Fruit fly (Drosophila melanogaster) whole organism, prepupa: ENCODE measurements around the gene CG5966.

ENCODE experiments used
- CG10631 ChIP-seq: fragments of 200-800 bp; sonication (Bioruptor generic); optimal IDR thresholded peaks from 2 replicates; lab custom pipeline; 2016; ENCODE audit warnings: missing biosample characterization, missing genetic modification characterization
- CG10669 ChIP-seq: fragments of 200-800 bp; sonication (Bioruptor generic); optimal IDR thresholded peaks from 3 replicates; lab custom pipeline; 2018; ENCODE audit warnings: missing biosample characterization, mild to moderate bottlenecking, missing genetic modification characterization, moderate library complexity
- CG11294 ChIP-seq: fragments of 200-800 bp; sonication (Bioruptor generic); IDR thresholded peaks from 2 replicates; pipeline ENCODE4 v1.3.6; 2022; ENCODE audit warnings: missing biosample characterization, missing genetic modification characterization
- CG15336 ChIP-seq: fragments of 200-800 bp; sonication (Bioruptor generic); IDR thresholded peaks from 2 replicates; pipeline ENCODE4 v1.3.6; 2022; ENCODE audit warnings: missing biosample characterization, missing genetic modification characterization
- CG1621 ChIP-seq: fragments of 200-800 bp; sonication (Bioruptor generic); optimal IDR thresholded peaks from 3 replicates; lab custom pipeline; 2018; ENCODE audit warnings: missing biosample characterization, mild to moderate bottlenecking, missing genetic modification characterization
- CG3032 ChIP-seq: fragments of 200-800 bp; optimal IDR thresholded peaks from 2 replicates; lab custom pipeline; 2019; ENCODE audit warnings: missing biosample characterization, mild to moderate bottlenecking, missing genetic modification characterization, moderate library complexity
- CG31627 ChIP-seq: fragments of 200-800 bp; sonication (Bioruptor generic); optimal IDR thresholded peaks from 3 replicates; lab custom pipeline; 2016; ENCODE audit warnings: missing biosample characterization, missing genetic modification characterization
- CG34406 ChIP-seq: fragments of 200-800 bp; sonication (Bioruptor generic); optimal IDR thresholded peaks from 3 replicates; lab custom pipeline; 2016; ENCODE audit warnings: missing biosample characterization, missing genetic modification characterization
- CG4318 ChIP-seq: fragments of 200-800 bp; sonication (Bioruptor generic); optimal IDR thresholded peaks from 3 replicates; lab custom pipeline; 2017; ENCODE audit warnings: missing biosample characterization, mild to moderate bottlenecking, missing genetic modification characterization
- CG6163 ChIP-seq: fragments of 200-800 bp; sonication (Bioruptor generic); IDR thresholded peaks from 3 replicates; pipeline ENCODE4 v1.3.6; 2022; ENCODE audit warnings: missing biosample characterization, missing genetic modification characterization
- CG6792 ChIP-seq: fragments of 200-800 bp; sonication (Bioruptor generic); optimal IDR thresholded peaks from 3 replicates; lab custom pipeline; 2016; ENCODE audit warnings: missing biosample characterization, missing genetic modification characterization
- CG7368 ChIP-seq: fragments of 200-800 bp; sonication (Bioruptor generic); optimal IDR thresholded peaks from 3 replicates; lab custom pipeline; 2016; ENCODE audit warnings: missing biosample characterization, missing genetic modification characterization
- CG8119 ChIP-seq: fragments of 200-800 bp; sonication (Bioruptor generic); IDR thresholded peaks from 3 replicates; pipeline ENCODE4 v1.3.6; 2022; ENCODE audit warnings: missing biosample characterization, missing genetic modification characterization
- CG8319 ChIP-seq: fragments of 200-800 bp; sonication (Bioruptor generic); optimal IDR thresholded peaks from 3 replicates; lab custom pipeline; 2016; ENCODE audit warnings: missing biosample characterization, missing genetic modification characterization
- CG8632 ChIP-seq: fragments of 200-800 bp; sonication (Bioruptor generic); optimal IDR thresholded peaks from 3 replicates; lab custom pipeline; 2016; ENCODE audit warnings: missing biosample characterization, missing genetic modification characterization
- CG9139 ChIP-seq: fragments of 200-800 bp; sonication (Bioruptor generic); optimal IDR thresholded peaks from 3 replicates; lab custom pipeline; 2017; ENCODE audit warnings: missing biosample characterization, mild to moderate bottlenecking, missing genetic modification characterization
- Eip78C ChIP-seq: fragments of 200-800 bp; sonication (Bioruptor generic); peaks from one replicate; lab custom pipeline; 2016; ENCODE audit warnings: missing biosample characterization, missing genetic modification characterization
- Eip93F ChIP-seq: fragments of 200-800 bp; sonication (Bioruptor generic); optimal IDR thresholded peaks from 2 replicates; lab custom pipeline; 2016; ENCODE audit warnings: missing biosample characterization, mild to moderate bottlenecking, missing genetic modification characterization
- Ets21C ChIP-seq: fragments of 200-800 bp; sonication (Bioruptor generic); optimal IDR thresholded peaks from 3 replicates; lab custom pipeline; 2016; ENCODE audit warnings: missing biosample characterization, missing genetic modification characterization
- Ets96B ChIP-seq: fragments of 200-800 bp; optimal IDR thresholded peaks from 2 replicates; lab custom pipeline; 2019; ENCODE audit warnings: missing biosample characterization, mild to moderate bottlenecking, missing genetic modification characterization, moderate library complexity
- Gug ChIP-seq: fragments of 200-800 bp; sonication (Bioruptor generic); IDR thresholded peaks from 2 replicates; pipeline ENCODE4 v1.3.6; 2022; ENCODE audit warnings: missing biosample characterization, missing genetic modification characterization
- Hr39 ChIP-seq: fragments of 200-800 bp; sonication (Bioruptor generic); optimal IDR thresholded peaks from 2 replicates; lab custom pipeline; 2016; ENCODE audit warnings: missing biosample characterization, missing genetic modification characterization
- Hr4 ChIP-seq: fragments of 200-800 bp; sonication (Bioruptor generic); optimal IDR thresholded peaks from 3 replicates; lab custom pipeline; 2016; ENCODE audit warnings: missing biosample characterization, missing genetic modification characterization
- Lpt ChIP-seq: fragments of 200-800 bp; sonication (Bioruptor generic); optimal IDR thresholded peaks from 3 replicates; lab custom pipeline; 2016; ENCODE audit warnings: missing biosample characterization, missing genetic modification characterization
- OdsH ChIP-seq: fragments of 200-800 bp; sonication (Bioruptor generic); optimal IDR thresholded peaks from 3 replicates; lab custom pipeline; 2016; ENCODE audit warnings: missing biosample characterization, missing genetic modification characterization
- Smox ChIP-seq: fragments of 200-800 bp; sonication (Bioruptor generic); optimal IDR thresholded peaks from 3 replicates; lab custom pipeline; 2016; ENCODE audit warnings: missing biosample characterization, missing genetic modification characterization
- Sox102F ChIP-seq: fragments of 200-800 bp; sonication (Bioruptor generic); optimal IDR thresholded peaks from 2 replicates; lab custom pipeline; 2016; ENCODE audit warnings: missing biosample characterization, mild to moderate bottlenecking, missing genetic modification characterization
- Sox14 ChIP-seq: fragments of 200-800 bp; sonication (Bioruptor generic); optimal IDR thresholded peaks from 3 replicates; lab custom pipeline; 2016; ENCODE audit warnings: missing biosample characterization, missing genetic modification characterization
- Sox15 ChIP-seq: fragments of 200-800 bp; sonication (Bioruptor generic); optimal IDR thresholded peaks from 3 replicates; lab custom pipeline; 2016; ENCODE audit warnings: missing biosample characterization, missing genetic modification characterization
- achi ChIP-seq: fragments of 200-800 bp; sonication (Bioruptor generic); optimal IDR thresholded peaks from 3 replicates; lab custom pipeline; 2016; ENCODE audit warnings: missing biosample characterization, missing genetic modification characterization
- acj6 ChIP-seq: fragments of 200-800 bp; sonication (Bioruptor generic); optimal IDR thresholded peaks from 3 replicates; lab custom pipeline; 2016; ENCODE audit warnings: missing biosample characterization, missing genetic modification characterization
- dac ChIP-seq: fragments of 200-800 bp; sonication (Bioruptor generic); optimal IDR thresholded peaks from 2 replicates; lab custom pipeline; 2017; ENCODE audit warnings: missing biosample characterization, mild to moderate bottlenecking, missing genetic modification characterization
- dsx ChIP-seq: fragments of 200-800 bp; optimal IDR thresholded peaks from 3 replicates; lab custom pipeline; 2019; ENCODE audit warnings: missing biosample characterization, mild to moderate bottlenecking, missing genetic modification characterization, moderate library complexity; ENCODE audit not compliant: poor library complexity, severe bottlenecking
- eg ChIP-seq: fragments of 200-800 bp; sonication (Bioruptor generic); IDR thresholded peaks from 3 replicates; pipeline ENCODE4 v1.3.6; 2022; ENCODE audit warnings: missing biosample characterization, missing genetic modification characterization
- esn ChIP-seq: fragments of 200-800 bp; sonication (Bioruptor generic); optimal IDR thresholded peaks from 2 replicates; lab custom pipeline; 2016; ENCODE audit warnings: missing biosample characterization, mild to moderate bottlenecking, missing genetic modification characterization, moderate library complexity
- fd59A ChIP-seq: fragments of 200-800 bp; sonication (Bioruptor generic); optimal IDR thresholded peaks from 2 replicates; lab custom pipeline; 2017; ENCODE audit warnings: missing biosample characterization, mild to moderate bottlenecking, missing genetic modification characterization, missing genetic modification reagents
- fd85E ChIP-seq: fragments of 200-800 bp; sonication (Bioruptor generic); optimal IDR thresholded peaks from 3 replicates; lab custom pipeline; 2016; ENCODE audit warnings: missing biosample characterization, missing genetic modification characterization
- fkh ChIP-seq: fragments of 200-800 bp; sonication (Bioruptor generic); optimal IDR thresholded peaks from 3 replicates; lab custom pipeline; 2017; ENCODE audit warnings: missing biosample characterization, mild to moderate bottlenecking, missing genetic modification characterization, moderate library complexity
- net ChIP-seq: fragments of 200-800 bp; sonication (Bioruptor generic); optimal IDR thresholded peaks from 3 replicates; lab custom pipeline; 2016; ENCODE audit warnings: missing biosample characterization, missing genetic modification characterization
- pdm3 ChIP-seq: fragments of 200-800 bp; sonication (Bioruptor generic); optimal IDR thresholded peaks from 3 replicates; lab custom pipeline; 2016; ENCODE audit warnings: missing biosample characterization, missing genetic modification characterization
- spab ChIP-seq: fragments of 200-800 bp; sonication (Bioruptor generic); optimal IDR thresholded peaks from 2 replicates; lab custom pipeline; 2017; ENCODE audit warnings: missing biosample characterization, mild to moderate bottlenecking, missing genetic modification characterization, missing genetic modification reagents
- ss ChIP-seq, 2 experiments: fragments of 200-800 bp; sonication (Bioruptor generic); optimal IDR thresholded peaks; 2 replicates in 1 of 2; 3 replicates in 1 of 2; lab custom pipeline; 2017 to 2018; ENCODE audit warnings: mild to moderate bottlenecking in 2 of 2, missing biosample characterization in 2 of 2, missing genetic modification characterization in 2 of 2, moderate library complexity in 1 of 2
- svp ChIP-seq: fragments of 200-800 bp; sonication (Bioruptor generic); peaks from one replicate; lab custom pipeline; 2016; ENCODE audit warnings: missing biosample characterization, missing genetic modification characterization
- topi ChIP-seq: fragments of 200-800 bp; sonication (Bioruptor generic); optimal IDR thresholded peaks from 3 replicates; lab custom pipeline; 2016; ENCODE audit warnings: missing biosample characterization, missing genetic modification characterization
- vri ChIP-seq: fragments of 200-800 bp; sonication (Bioruptor generic); optimal IDR thresholded peaks from 3 replicates; lab custom pipeline; 2016; ENCODE audit warnings: missing biosample characterization, mild to moderate bottlenecking, missing genetic modification characterization

CG5966 gene

DNA sequence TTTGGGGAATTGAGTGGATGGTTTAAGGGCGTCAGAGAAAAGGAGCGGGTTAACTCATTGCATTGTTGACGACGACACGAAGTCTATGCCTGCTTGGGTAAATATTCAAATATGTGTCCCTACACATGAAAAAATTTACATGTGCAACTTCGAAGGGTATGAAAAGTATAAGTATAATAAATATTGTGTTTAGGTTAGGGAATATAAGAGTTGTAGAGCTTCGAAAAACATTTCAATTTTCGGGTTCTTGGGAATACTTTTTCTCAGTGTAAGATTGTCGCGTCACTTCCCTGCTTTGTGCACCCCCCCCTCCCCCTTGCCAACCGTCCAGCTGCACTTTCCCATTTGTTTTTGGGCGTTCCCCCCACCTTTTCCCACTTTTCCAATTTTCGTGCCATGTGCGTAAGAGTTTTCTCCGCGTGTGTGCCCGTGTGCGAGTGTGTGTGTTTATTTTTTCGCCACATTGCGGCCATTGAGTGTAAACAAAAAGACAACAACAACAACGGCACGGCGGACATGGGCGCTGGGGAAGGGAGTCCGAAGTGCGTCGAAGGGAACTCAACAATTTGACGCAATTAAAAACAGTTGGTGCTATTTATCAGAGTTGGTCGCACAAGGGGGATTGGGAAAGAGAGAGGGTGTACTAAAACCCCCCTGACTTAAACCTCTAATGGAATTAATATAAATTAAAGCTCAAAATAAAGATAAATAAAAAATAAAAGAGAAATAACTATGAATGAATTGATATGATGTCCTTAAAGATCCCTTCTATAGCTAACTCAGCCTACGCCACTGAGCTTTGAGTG lies 18.5 kb upstream of the CG5966 start (continued):
- TF ChIP-seq Sox15 (GFP tag; lab: Kevin White, UChicago) (no peak), CG4318 (GFP tag; lab: Kevin White, UChicago) (peak; percentile 31), dac (GFP tag; lab: Kevin White, UChicago) (no peak), CG11294 (GFP tag; lab: Robert Waterston, UW) (no peak), Lpt (GFP tag; lab: Kevin White, UChicago) (peak; percentile 10), Gug (GFP tag; lab: Robert Waterston, UW) (peak; percentile 33), CG7368 (GFP tag; lab: Kevin White, UChicago) (no peak), Ets96B (tag; lab: Kevin White, UChicago) (peak; percentile 33), CG15336 (GFP tag; lab: Robert Waterston, UW) (peak; percentile 41), vri (GFP tag; lab: Kevin White, UChicago) (no peak), CG3032 (peak; percentile 50), CG9139 (no peak), CG6792 (GFP tag; lab: Kevin White, UChicago) (peak; percentile 34), CG10669 (GFP tag; lab: Kevin White, UChicago) (peak; percentile 9), net (GFP tag; lab: Kevin White, UChicago) (peak; percentile 27), achi (GFP tag; lab: Kevin White, UChicago) (peak; percentile 38), CG8119 (GFP tag; lab: Robert Waterston, UW) (0 out of 3 replicates have a peak, but pooled peaks have one; percentile 22), CG1621 (tag; lab: Kevin White, UChicago) (no peak), CG31627 (GFP tag; lab: Kevin White, UChicago) (peak; percentile 25), Sox14 (GFP tag; lab: Kevin White, UChicago) (no peak), Hr39 (GFP tag; lab: Kevin White, UChicago) (no peak)

- peak; percentile 28 for TF ChIP-seq svp (GFP tag; lab: Kevin White, UChicago)
- no peak for TF ChIP-seq CG9139
- peak; percentile 45 for TF ChIP-seq Eip78C (GFP tag; lab: Kevin White, UChicago)
- no peak for TF ChIP-seq acj6
- no peak for TF ChIP-seq CG6163 (GFP tag; lab: Robert Waterston, UW)
- no peak for TF ChIP-seq Ets21C
- no peak for TF ChIP-seq Hr4 (GFP tag; lab: Kevin White, UChicago)
- no peak for TF ChIP-seq esn (GFP tag; lab: Kevin White, UChicago)
- TF ChIP-seq Ets96B (tag; lab: Kevin White, UChicago): no peak
- no peak for TF ChIP-seq Smox (GFP tag; lab: Kevin White, UChicago)
- TF ChIP-seq pdm3 (GFP tag; lab: Kevin White, UChicago): no peak
- no peak for TF ChIP-seq CG7368 (GFP tag; lab: Kevin White, UChicago)
- no peak for TF ChIP-seq fd59A (GFP tag; lab: Kevin White, UChicago)
- no peak for TF ChIP-seq CG8119 (GFP tag; lab: Robert Waterston, UW)
Observed at dm6 chrX:5970666-5971057, 17.9 kb upstream of the CG5966 start.

dm6 chrX:5972030-5972429 lies 16.6 kb upstream of the CG5966 start:
- TF ChIP-seq dac (GFP tag; lab: Kevin White, UChicago) (peak; percentile 86), achi (GFP tag; lab: Kevin White, UChicago) (peak; percentile 77), fd59A (GFP tag; lab: Kevin White, UChicago) (peak; percentile 64), OdsH (GFP tag; lab: Kevin White, UChicago) (peak; percentile 76), CG10631 (peak; percentile 76), Eip93F (no peak), acj6 (peak; percentile 66), Smox (GFP tag; lab: Kevin White, UChicago) (peak; percentile 49), svp (GFP tag; lab: Kevin White, UChicago) (peak; percentile 51), CG8632 (GFP tag; lab: Kevin White, UChicago) (peak; percentile 36), fkh (GFP tag; lab: Kevin White, UChicago) (no peak), eg (GFP tag; lab: Robert Waterston, UW) (peak; percentile 93), CG10669 (GFP tag; lab: Kevin White, UChicago) (peak; percentile 66), CG8319 (GFP tag; lab: Kevin White, UChicago) (peak; percentile 36), CG9139 (peak; percentile 33), Sox102F (GFP tag; lab: Kevin White, UChicago) (peak; percentile 41), CG34406 (peak; percentile 11), topi (peak; percentile 55), spab (GFP tag; lab: Kevin White, UChicago) (peak; percentile 50), CG31627 (GFP tag; lab: Kevin White, UChicago) (peak; percentile 67), ss (GFP tag; optimal IDR thresholded peaks at IDR 0.05; lab: Kevin White, UChicago) (peak; percentile 15 to 35), dsx (peak; percentile 51), fd85E (GFP tag; lab: Kevin White, UChicago) (no peak), CG8119 (GFP tag; lab: Robert Waterston, UW) (peak; percentile 85)
